Worm (Caenorhabditis elegans) whole organism, L1 larva: ENCODE results near the gene C24D10.5.

Source experiments
- C04F5.9 ChIP-seq: sonication (generic microtip); optimal IDR thresholded peaks from 2 replicates; lab custom pipeline; 2016; ENCODE audit warnings: missing genetic modification characterization, missing compliant biosample characterization
- C16A3.4 ChIP-seq: fragments of 150-350 bp; optimal IDR thresholded peaks from 2 replicates; lab custom pipeline; 2014; ENCODE audit warnings: missing biosample characterization, missing genetic modification characterization
- C34B4.2 ChIP-seq: sonication (generic microtip); optimal IDR thresholded peaks from 2 replicates; lab custom pipeline; 2017; ENCODE audit warnings: mild to moderate bottlenecking, missing genetic modification characterization, missing compliant biosample characterization
- F16B12.6 ChIP-seq: fragments of 150-350 bp; optimal IDR thresholded peaks from 2 replicates; lab custom pipeline; 2014; ENCODE audit warnings: missing biosample characterization, missing genetic modification characterization
- Y116A8C.19 ChIP-seq: sonication (generic microtip); optimal IDR thresholded peaks from 2 replicates; lab custom pipeline; 2016; ENCODE audit warnings: missing compliant biosample characterization, missing genetic modification characterization, borderline replicate concordance
- aha-1 ChIP-seq: fragments of 150-350 bp; optimal IDR thresholded peaks from 2 replicates; lab custom pipeline; 2014; ENCODE audit warnings: missing biosample characterization, missing genetic modification characterization
- aly-2 ChIP-seq: fragments of 150-350 bp; optimal IDR thresholded peaks from 2 replicates; lab custom pipeline; 2014; ENCODE audit warnings: missing biosample characterization, missing genetic modification characterization
- blmp-1 ChIP-seq: fragments of 150-350 bp; optimal IDR thresholded peaks from 2 replicates; lab custom pipeline; 2014; ENCODE audit warnings: missing biosample characterization, missing genetic modification characterization
- ces-1 ChIP-seq: fragments of 150-350 bp; optimal IDR thresholded peaks from 2 replicates; lab custom pipeline; 2014; ENCODE audit warnings: missing biosample characterization, missing genetic modification reagents, missing genetic modification characterization
- dpl-1 ChIP-seq, 3 experiments: fragments of 150-350 bp in 2 of 3; sonication (generic microtip) in 1 of 3; optimal IDR thresholded peaks; 2 replicates each; lab custom pipeline; 2014 to 2017; ENCODE audit warnings: missing biosample characterization in 3 of 3, missing genetic modification characterization in 3 of 3, missing genetic modification reagents in 3 of 3
- dsc-1 ChIP-seq: sonication (generic microtip); optimal IDR thresholded peaks from 2 replicates; lab custom pipeline; 2016; ENCODE audit warnings: mild to moderate bottlenecking, missing genetic modification characterization, missing compliant biosample characterization
- efl-1 ChIP-seq, 4 experiments: fragments of 150-350 bp; optimal IDR thresholded peaks in 3 of 4; peaks in 1 of 4; 1 replicate in 1 of 4; 2 replicates in 3 of 4; lab custom pipeline; 2014; ENCODE audit warnings: missing biosample characterization in 2 of 4, missing genetic modification characterization in 2 of 4, missing genetic modification reagents in 2 of 4
- efl-3 ChIP-seq: fragments of 200-800 bp; sonication (Bioruptor generic); optimal IDR thresholded peaks from 2 replicates; lab custom pipeline; 2018; ENCODE audit warnings: mild to moderate bottlenecking, missing genetic modification characterization, missing compliant biosample characterization
- egl-13 ChIP-seq: sonication (generic microtip); optimal IDR thresholded peaks from 2 replicates; lab custom pipeline; 2016; ENCODE audit warnings: missing genotype, missing genetic modification reagents, missing genetic modification characterization, missing compliant biosample characterization
- ets-5 ChIP-seq: fragments of 200-800 bp; sonication (Bioruptor generic); IDR thresholded peaks from 2 replicates; pipeline ENCODE4 v1.3.6; 2022; ENCODE audit warnings: missing genetic modification characterization, missing compliant biosample characterization
- fkh-4 ChIP-seq: sonication (generic microtip); optimal IDR thresholded peaks from 2 replicates; lab custom pipeline; 2016; ENCODE audit warnings: missing compliant biosample characterization, missing genetic modification characterization, borderline replicate concordance
- fos-1 ChIP-seq: fragments of 150-350 bp; optimal IDR thresholded peaks from 2 replicates; lab custom pipeline; 2014; ENCODE audit warnings: missing biosample characterization, missing genetic modification characterization
- grh-1 ChIP-seq: fragments of 200-800 bp; sonication (Bioruptor generic); IDR thresholded peaks from 2 replicates; pipeline ENCODE4 v1.3.6; 2022; ENCODE audit warnings: missing genetic modification reagents, missing genetic modification characterization, missing compliant biosample characterization
- hlh-4 ChIP-seq: sonication (generic microtip); optimal IDR thresholded peaks from 2 replicates; lab custom pipeline; 2016; ENCODE audit warnings: mild to moderate bottlenecking, missing genetic modification characterization, missing compliant biosample characterization
- isw-1 ChIP-seq: fragments of 200-800 bp; sonication (Bioruptor generic); IDR thresholded peaks from 2 replicates; pipeline ENCODE4 v1.3.6; 2022; ENCODE audit warnings: missing genetic modification characterization, missing compliant biosample characterization
- lin-13 ChIP-seq: fragments of 150-350 bp; optimal IDR thresholded peaks from 2 replicates; lab custom pipeline; 2014; ENCODE audit warnings: missing biosample characterization, missing genetic modification reagents, missing genetic modification characterization
- lsy-2 ChIP-seq, 2 experiments: fragments of 150-350 bp; optimal IDR thresholded peaks; 2 replicates each; lab custom pipeline; 2014; ENCODE audit warnings: missing biosample characterization in 2 of 2, missing genetic modification characterization in 2 of 2
- mdl-1 ChIP-seq, 2 experiments: fragments of 150-350 bp; optimal IDR thresholded peaks; 2 replicates each; lab custom pipeline; 2014 to 2017; ENCODE audit warnings: missing biosample characterization in 2 of 2, missing genetic modification characterization in 2 of 2, inconsistent platforms in 1 of 2
- mep-1 ChIP-seq: fragments of 150-350 bp; optimal IDR thresholded peaks from 2 replicates; lab custom pipeline; 2014; ENCODE audit warnings: missing biosample characterization, missing genetic modification characterization
- nhr-11 ChIP-seq: fragments of 150-350 bp; optimal IDR thresholded peaks from 2 replicates; lab custom pipeline; 2014; ENCODE audit warnings: missing biosample characterization, missing genetic modification characterization
- nhr-12 ChIP-seq: sonication (generic microtip); optimal IDR thresholded peaks from 2 replicates; lab custom pipeline; 2017; ENCODE audit warnings: missing biosample characterization, missing genetic modification characterization
- nhr-28 ChIP-seq: fragments of 150-350 bp; optimal IDR thresholded peaks from 2 replicates; lab custom pipeline; 2014; ENCODE audit warnings: missing biosample characterization, missing genetic modification characterization
- nhr-47 ChIP-seq: sonication (generic microtip); optimal IDR thresholded peaks from 2 replicates; lab custom pipeline; 2016; ENCODE audit warnings: mild to moderate bottlenecking, missing genetic modification characterization, moderate library complexity, missing compliant biosample characterization
- nhr-71 ChIP-seq: sonication (generic microtip); optimal IDR thresholded peaks from 2 replicates; lab custom pipeline; 2016; ENCODE audit warnings: mild to moderate bottlenecking, missing genetic modification characterization, moderate library complexity, missing compliant biosample characterization
- nhr-77 ChIP-seq: fragments of 150-350 bp; optimal IDR thresholded peaks from 2 replicates; lab custom pipeline; 2014; ENCODE audit warnings: missing biosample characterization, missing genetic modification characterization
- nhr-84 ChIP-seq: sonication (generic microtip); optimal IDR thresholded peaks from 2 replicates; lab custom pipeline; 2017; ENCODE audit warnings: missing biosample characterization, missing genetic modification characterization
- nhr-85 ChIP-seq: sonication (generic microtip); peaks from one replicate; lab custom pipeline; 2016; ENCODE audit warnings: missing genetic modification characterization, inconsistent platforms, missing compliant biosample characterization
- nhr-90 ChIP-seq: sonication (generic microtip); optimal IDR thresholded peaks from 2 replicates; lab custom pipeline; 2016; ENCODE audit warnings: mild to moderate bottlenecking, missing genetic modification characterization, missing compliant biosample characterization; ENCODE audit not compliant: poor library complexity
- pag-3 ChIP-seq: sonication (generic microtip); optimal IDR thresholded peaks from 2 replicates; lab custom pipeline; 2017; ENCODE audit warnings: missing genetic modification characterization, mild to moderate bottlenecking, missing compliant biosample characterization, antibody characterized with exemption, borderline replicate concordance; ENCODE audit not compliant: insufficient read depth
- rnt-1 ChIP-seq: sonication (generic microtip); optimal IDR thresholded peaks from 2 replicates; lab custom pipeline; 2016; ENCODE audit warnings: mild to moderate bottlenecking, missing genetic modification characterization, moderate library complexity, missing compliant biosample characterization
- skn-1 ChIP-seq: fragments of 150-350 bp; optimal IDR thresholded peaks from 2 replicates; lab custom pipeline; 2014; ENCODE audit warnings: missing biosample characterization, missing genetic modification characterization
- snpc-4 ChIP-seq: fragments of 150-350 bp; optimal IDR thresholded peaks from 2 replicates; lab custom pipeline; 2014; ENCODE audit warnings: missing biosample characterization, missing genetic modification characterization
- sox-4 ChIP-seq: sonication (generic microtip); optimal IDR thresholded peaks from 2 replicates; lab custom pipeline; 2016; ENCODE audit warnings: missing genetic modification characterization, missing compliant biosample characterization
- sptf-1 ChIP-seq: fragments of 150-350 bp; optimal IDR thresholded peaks from 2 replicates; lab custom pipeline; 2014; ENCODE audit warnings: missing biosample characterization, missing genetic modification characterization
- tbx-2 ChIP-seq: sonication (generic microtip); optimal IDR thresholded peaks from 2 replicates; lab custom pipeline; 2016; ENCODE audit warnings: missing genetic modification characterization, missing compliant biosample characterization
- tlp-1 ChIP-seq: fragments of 150-350 bp; optimal IDR thresholded peaks from 2 replicates; lab custom pipeline; 2014; ENCODE audit warnings: missing biosample characterization, missing genetic modification characterization
- unc-130 ChIP-seq: fragments of 150-350 bp; optimal IDR thresholded peaks from 2 replicates; lab custom pipeline; 2017; ENCODE audit warnings: missing biosample characterization, missing genetic modification characterization, inconsistent platforms
- unc-30 ChIP-seq: sonication (generic microtip); optimal IDR thresholded peaks from 2 replicates; lab custom pipeline; 2017; ENCODE audit warnings: missing biosample characterization, missing genetic modification characterization
- unc-62 ChIP-seq: fragments of 150-350 bp; optimal IDR thresholded peaks from 2 replicates; lab custom pipeline; 2014; ENCODE audit warnings: missing biosample characterization, missing genetic modification reagents, missing genetic modification characterization
- xbp-1 ChIP-seq: sonication (generic microtip); optimal IDR thresholded peaks from 2 replicates; lab custom pipeline; 2016; ENCODE audit warnings: missing genetic modification characterization, missing compliant biosample characterization
- zag-1 ChIP-seq: fragments of 150-350 bp; optimal IDR thresholded peaks from 2 replicates; lab custom pipeline; 2014; ENCODE audit warnings: missing biosample characterization, missing genetic modification characterization
- ztf-11 ChIP-seq, 2 experiments: sonication (generic microtip); optimal IDR thresholded peaks; 2 replicates each; lab custom pipeline; 2016 to 2017; ENCODE audit warnings: missing genetic modification characterization in 2 of 2, missing biosample characterization in 1 of 2, missing compliant biosample characterization in 1 of 2

The C24D10.5 gene

DNA sequence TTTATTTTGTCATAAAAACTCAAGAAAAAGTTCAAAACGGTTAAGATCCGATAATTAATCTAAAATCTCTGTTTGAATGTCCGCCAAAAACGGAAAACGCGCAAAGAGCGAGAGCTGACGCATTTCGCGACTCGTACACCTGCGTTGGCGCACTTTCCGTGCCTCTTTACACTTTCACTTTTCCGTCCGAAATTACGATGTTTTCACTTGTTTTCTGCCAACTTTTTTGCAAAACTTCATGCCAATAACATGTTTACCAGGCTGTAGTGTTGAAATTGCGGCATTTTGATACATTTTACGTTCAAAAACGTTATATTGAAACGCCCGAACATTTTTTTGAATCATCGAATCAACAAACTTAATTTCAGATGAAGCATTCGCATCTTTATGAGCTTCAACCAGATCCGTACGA, 33.9 kb downstream of the C24D10.5 start, which contains the start of gene W03F8.4 (continued):
- TF ChIP-seq unc-130 (tag; lab: Kevin White, UChicago) (peak; percentile 96), ztf-11 (tag; optimal IDR thresholded peaks at IDR 0.05; lab: Kevin White, UChicago) (peak; percentile 52 to 77), blmp-1 (tag; lab: Kevin White, UChicago) (peak; percentile 100)

DNA sequence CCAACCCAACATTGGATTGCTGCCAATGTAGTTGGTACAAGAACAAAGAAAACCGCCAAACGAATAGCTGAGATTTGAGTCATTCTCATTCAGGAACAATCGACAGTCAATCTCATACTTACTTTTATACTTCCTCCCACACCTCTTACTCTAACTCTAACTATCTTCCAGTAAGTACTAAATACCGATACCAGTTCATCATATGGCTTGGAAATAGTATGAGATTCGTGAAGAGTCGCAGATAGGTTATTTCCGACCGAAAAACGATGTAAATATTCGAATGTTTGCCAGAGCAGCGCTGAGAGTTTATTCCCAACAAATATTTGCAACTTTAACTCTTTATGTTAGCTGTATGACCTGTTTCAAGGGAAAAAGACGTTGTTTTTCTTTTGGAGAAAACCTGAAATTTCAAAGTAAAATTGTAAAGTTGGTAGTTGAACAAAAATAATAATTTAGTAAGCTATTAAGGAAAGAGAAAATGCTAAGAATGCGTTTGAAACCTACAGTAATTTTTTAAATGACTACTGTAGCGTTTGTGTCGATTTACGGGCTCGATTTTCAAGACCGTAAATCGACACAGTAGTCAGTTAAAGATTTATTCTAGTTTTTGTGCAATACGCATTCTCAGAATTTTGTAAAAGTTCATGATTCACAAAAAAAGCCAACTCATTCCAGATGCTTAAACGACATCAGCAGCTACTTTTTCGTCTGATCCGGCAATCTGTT, 36.8 kb downstream of the C24D10.5 start, which contains the start of the genes W03F8.6 and mtrf-1L:
TSS of gene W03F8.6 (minus strand) at position 101 of the 726 bp plus-strand sequence.
TSS of gene mtrf-1L (plus strand) at position 676 of the 726 bp plus-strand sequence.
- TF ChIP-seq sptf-1 (tag; lab: Kevin White, UChicago), result no peak
- no peak for TF ChIP-seq aly-2 (tag; lab: Kevin White, UChicago)
- no peak for TF ChIP-seq rnt-1 (tag; lab: Kevin White, UChicago)

DNA sequence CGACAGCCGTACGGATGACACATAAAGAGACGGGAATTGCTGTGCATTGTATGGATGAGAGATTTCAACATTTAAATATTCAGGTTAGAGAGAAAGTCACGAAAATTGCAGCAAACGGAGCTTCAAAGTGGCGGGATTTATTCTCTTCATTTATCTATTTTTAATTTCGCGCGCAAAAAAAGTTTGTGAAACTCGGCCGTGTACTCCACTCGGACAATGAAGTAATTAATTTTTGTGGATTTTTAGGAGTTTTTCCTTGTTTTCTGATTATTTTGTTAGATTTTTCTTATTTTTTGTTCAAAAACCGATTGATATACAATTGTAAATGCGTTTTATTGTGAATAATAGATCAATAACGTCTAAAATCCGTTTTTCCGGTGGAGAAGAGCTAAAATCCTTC, 38.2 kb downstream of the C24D10.5 start:
- TF ChIP-seq ztf-11 (tag; optimal IDR thresholded peaks at IDR 0.05; lab: Kevin White, UChicago), result no peak
- TF ChIP-seq aha-1, result no peak
- TF ChIP-seq blmp-1 (tag; lab: Kevin White, UChicago), result peak; percentile 58
- TF ChIP-seq nhr-47 (tag; lab: Kevin White, UChicago), result peak; percentile 47
- TF ChIP-seq sox-4 (tag; lab: Kevin White, UChicago), result no peak
- TF ChIP-seq fos-1 (tag; lab: Kevin White, UChicago), result no peak
- no peak for TF ChIP-seq C04F5.9 (tag; lab: Kevin White, UChicago)
- TF ChIP-seq C34B4.2 (tag; lab: Kevin White, UChicago), result no peak
- TF ChIP-seq nhr-71 (tag; lab: Kevin White, UChicago), result peak; percentile 58
- TF ChIP-seq C16A3.4, result no peak
- peak; percentile 38 for TF ChIP-seq dsc-1 (tag; lab: Kevin White, UChicago)
- TF ChIP-seq Y116A8C.19 (tag; lab: Kevin White, UChicago), result no peak
- no peak for TF ChIP-seq unc-30
- TF ChIP-seq nhr-28, result no peak
- TF ChIP-seq fkh-4 (tag; lab: Kevin White, UChicago), result peak; percentile 15
- no peak for TF ChIP-seq pag-3 (tag; lab: Kevin White, UChicago)
- TF ChIP-seq ces-1, result no peak
- peak; percentile 29 for TF ChIP-seq nhr-90 (tag; lab: Kevin White, UChicago)
- TF ChIP-seq rnt-1 (tag; lab: Kevin White, UChicago), result peak; percentile 77
- TF ChIP-seq mep-1, result no peak
- TF ChIP-seq lsy-2 (tag; optimal IDR thresholded peaks at IDR 0.05; lab: Kevin White, UChicago), result peak; percentile 7 to 38
- TF ChIP-seq efl-3 (GFP tag; lab: Kevin White, UChicago), result no peak
- no peak for TF ChIP-seq ets-5
- TF ChIP-seq zag-1 (tag; lab: Kevin White, UChicago), result no peak
- TF ChIP-seq mdl-1 (tag; optimal IDR thresholded peaks at IDR 0.05; lab: Kevin White, UChicago), result no peak
- no peak for TF ChIP-seq snpc-4 (tag; lab: Kevin White, UChicago)
- peak; percentile 76 to 86 (median 80) for TF ChIP-seq dpl-1 (GFP tag; optimal IDR thresholded peaks at IDR 0.05; lab: Kevin White, UChicago)
- no peak for TF ChIP-seq tlp-1
- no peak for TF ChIP-seq nhr-84 (tag; lab: Kevin White, UChicago)
- TF ChIP-seq efl-1 (optimal IDR thresholded peaks at IDR 0.05; lab: Kevin White, UChicago), result peak; percentile 87
- peak; percentile 86 to 98 for TF ChIP-seq efl-1 (GFP tag; optimal IDR thresholded peaks at IDR 0.05 in 1 of 2; lab: Kevin White, UChicago)
- peak; percentile 21 for TF ChIP-seq egl-13 (tag; lab: Kevin White, UChicago)
- peak; percentile 24 for TF ChIP-seq lin-13
- no peak for TF ChIP-seq hlh-4
- TF ChIP-seq nhr-77 (tag; lab: Kevin White, UChicago), result no peak
- TF ChIP-seq nhr-11 (tag; lab: Kevin White, UChicago), result no peak
- TF ChIP-seq xbp-1, result peak; percentile 33
- TF ChIP-seq unc-62 (GFP tag; lab: Kevin White, UChicago), result no peak
- TF ChIP-seq F16B12.6 (tag; lab: Kevin White, UChicago), result no peak
- TF ChIP-seq skn-1 (tag; lab: Kevin White, UChicago), result no peak
- peak; percentile 75 for TF ChIP-seq nhr-85 (tag; lab: Kevin White, UChicago)
- TF ChIP-seq tbx-2, result peak; percentile 40
- no peak for TF ChIP-seq aly-2 (tag; lab: Kevin White, UChicago)
- TF ChIP-seq isw-1 (GFP tag; lab: Robert Waterston, UW), result no peak
- no peak for TF ChIP-seq grh-1
- TF ChIP-seq nhr-12 (tag; lab: Kevin White, UChicago), result no peak
